ENCODE assay signal across 4 worm cellular contexts in the genomic region with DNA sequence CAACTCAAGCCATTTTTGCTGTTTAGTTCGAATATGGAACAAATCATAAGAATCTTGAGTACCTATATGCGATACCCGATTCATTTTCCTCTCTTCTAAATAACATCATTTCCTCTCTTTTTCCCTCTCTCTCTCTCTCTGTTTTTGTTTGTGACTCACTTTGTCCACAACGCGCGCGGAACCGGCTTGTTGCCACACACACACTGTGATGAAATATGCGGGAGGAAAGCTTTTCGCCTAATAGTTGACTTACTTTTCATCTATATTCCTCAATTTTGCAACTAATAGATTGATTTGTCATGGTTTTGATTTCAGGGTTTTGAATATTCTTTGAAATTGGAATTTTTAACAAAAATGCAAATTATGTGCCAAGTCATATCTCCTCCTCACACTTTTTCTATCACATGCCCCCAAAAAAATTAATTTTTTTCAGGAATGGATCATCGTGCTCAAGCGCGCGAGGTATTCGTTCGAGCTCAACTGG.
A peak's percentile ranks its signal among the peaks of the same experiment; 100 is the strongest.
TF ChIP-seq lines count a peak whose summit lies in the region.

A gene (plus strand): TSS at position 434 of the 484 bp plus-strand sequence.

TF ChIP-seq in whole organism, L2 larva, 48 proteins besides CTCF, POLR2A, EP300 and RAD21:
- no peak for TF ChIP-seq crh-2 (tag; optimal IDR thresholded peaks at IDR 0.05; lab: Kevin White, UChicago)
- no peak for TF ChIP-seq dmd-4 (tag; optimal IDR thresholded peaks at IDR 0.05; lab: Kevin White, UChicago)
- no peak for TF ChIP-seq aly-2 (tag; optimal IDR thresholded peaks at IDR 0.05; lab: Kevin White, UChicago)
- no peak for TF ChIP-seq nhr-10 (tag; optimal IDR thresholded peaks at IDR 0.05; lab: Kevin White, UChicago)
- TF ChIP-seq unc-55 (GFP tag; optimal IDR thresholded peaks at IDR 0.05; lab: Kevin White, UChicago), result peak; percentile 12
- no peak for TF ChIP-seq nhr-11 (tag; optimal IDR thresholded peaks at IDR 0.05; lab: Kevin White, UChicago)
- TF ChIP-seq fos-1 (tag; optimal IDR thresholded peaks at IDR 0.05; lab: Kevin White, UChicago), result peak; percentile 9
- TF ChIP-seq lin-13 (GFP tag; optimal IDR thresholded peaks at IDR 0.05; lab: Kevin White, UChicago), result no peak
- TF ChIP-seq nhr-12 (tag; optimal IDR thresholded peaks at IDR 0.05; lab: Kevin White, UChicago), result no peak
TF ChIP-seq in whole organism, L2 larva: peak in this region for 2.

TF ChIP-seq in whole organism, L3 larva, 47 proteins besides CTCF, POLR2A, EP300 and RAD21:
- peak; percentile 65 for TF ChIP-seq pha-4 (tag; optimal IDR thresholded peaks at IDR 0.05; lab: Kevin White, UChicago)
- TF ChIP-seq nhr-237 (tag; optimal IDR thresholded peaks at IDR 0.05; lab: Kevin White, UChicago), result no peak
- no peak for TF ChIP-seq mml-1 (tag; optimal IDR thresholded peaks at IDR 0.05; lab: Kevin White, UChicago)
- TF ChIP-seq unc-39 (tag; optimal IDR thresholded peaks at IDR 0.05; lab: Kevin White, UChicago), result no peak
- TF ChIP-seq snpc-4 (tag; optimal IDR thresholded peaks at IDR 0.05; lab: Kevin White, UChicago), result no peak
- TF ChIP-seq ztf-4 (tag; optimal IDR thresholded peaks at IDR 0.05; lab: Kevin White, UChicago), result no peak

TF ChIP-seq in whole organism, L4 larva, 104 proteins besides CTCF, POLR2A, EP300 and RAD21:
- TF ChIP-seq T26A8.4 (GFP tag; IDR thresholded peaks at IDR 0.05; lab: Robert Waterston, UW) (no peak), pha-4 (GFP tag; IDR thresholded peaks at IDR 0.05; lab: Robert Waterston, UW) (no peak), pha-4 (tag; optimal IDR thresholded peaks at IDR 0.05; lab: Kevin White, UChicago) (peak; percentile 83)

TF ChIP-seq in whole organism, mixed stage, embryonic, 35 proteins besides CTCF, POLR2A, EP300 and RAD21:
- TF ChIP-seq elt-1 (tag; optimal IDR thresholded peaks at IDR 0.05; lab: Kevin White, UChicago; ENCODE audit: borderline replicate concordance, insufficient read depth) (no peak), pha-4 (tag; optimal IDR thresholded peaks at IDR 0.05; lab: Kevin White, UChicago) (peak; percentile 54)
